Fruit fly (Drosophila melanogaster) whole organism, adult: ENCODE data around the gene CG45493.
"Not testable (repeated sequence)": the region's sequence is repeated elsewhere in the genome, so short reads cannot be mapped to it uniquely, and the experiment has no call there.

ENCODE experiments used
- CG11617 ChIP-seq: fragments of 200-800 bp; sonication (Bioruptor generic); optimal IDR thresholded peaks from 2 replicates; lab custom pipeline; 2017; ENCODE audit warnings: mild to moderate bottlenecking, missing biosample characterization, missing genetic modification reagents, missing genetic modification characterization
- CG12768 ChIP-seq: fragments of 200-800 bp; sonication (Bioruptor generic); optimal IDR thresholded peaks from 2 replicates; lab custom pipeline; 2017; ENCODE audit warnings: missing biosample characterization, missing genetic modification characterization, mild to moderate bottlenecking, moderate library complexity, missing genetic modification reagents
- CG1620 ChIP-seq: fragments of 200-800 bp; sonication (Bioruptor generic); optimal IDR thresholded peaks from 2 replicates; lab custom pipeline; 2016; ENCODE audit warnings: missing biosample characterization, missing genetic modification characterization
- CG33017 ChIP-seq: fragments of 200-800 bp; sonication (Bioruptor generic); optimal IDR thresholded peaks from 2 replicates; lab custom pipeline; 2018; ENCODE audit warnings: missing biosample characterization, mild to moderate bottlenecking, missing genetic modification characterization, moderate library complexity
- CG5204 ChIP-seq: fragments of 200-800 bp; sonication (Bioruptor generic); optimal IDR thresholded peaks from 2 replicates; lab custom pipeline; 2016; ENCODE audit warnings: missing biosample characterization, missing genetic modification characterization
- CG7045 ChIP-seq: fragments of 200-800 bp; sonication (Bioruptor generic); optimal IDR thresholded peaks from 2 replicates; lab custom pipeline; 2017; ENCODE audit warnings: missing biosample characterization, mild to moderate bottlenecking, missing genetic modification characterization
- CG7101 ChIP-seq: fragments of 200-800 bp; sonication (Bioruptor generic); optimal IDR thresholded peaks from 2 replicates; lab custom pipeline; 2018; ENCODE audit warnings: missing biosample characterization, mild to moderate bottlenecking, missing genetic modification characterization, moderate library complexity
- Clk ChIP-seq: fragments of 200-800 bp; sonication (Bioruptor generic); optimal IDR thresholded peaks from 2 replicates; lab custom pipeline; 2017; ENCODE audit warnings: missing biosample characterization, missing genetic modification characterization
- Hr96 ChIP-seq: fragments of 200-800 bp; sonication (Bioruptor generic); optimal IDR thresholded peaks from 2 replicates; lab custom pipeline; 2016; ENCODE audit warnings: missing biosample characterization, missing genetic modification characterization
- Mnt ChIP-seq: fragments of 200-800 bp; sonication (Bioruptor generic); optimal IDR thresholded peaks from 2 replicates; lab custom pipeline; 2016; ENCODE audit warnings: missing biosample characterization, mild to moderate bottlenecking, missing genetic modification characterization
- bab1 ChIP-seq: fragments of 200-800 bp; sonication (Bioruptor generic); optimal IDR thresholded peaks from 3 replicates; lab custom pipeline; 2019; ENCODE audit warnings: missing biosample characterization, mild to moderate bottlenecking, missing genetic modification characterization, moderate library complexity
- cic ChIP-seq: fragments of 200-800 bp; sonication (Bioruptor generic); optimal IDR thresholded peaks from 2 replicates; lab custom pipeline; 2017; ENCODE audit warnings: missing biosample characterization, mild to moderate bottlenecking, missing genetic modification characterization, moderate library complexity
- cnc ChIP-seq, 2 experiments: fragments of >200 bp; optimal IDR thresholded peaks; 2 replicates each; lab custom pipeline; 2017
- kay ChIP-seq: fragments of 200-800 bp; sonication (Bioruptor generic); peaks from one replicate; lab custom pipeline; 2016; ENCODE audit warnings: missing biosample characterization, missing genetic modification characterization, borderline replicate concordance
- ovo ChIP-seq: fragments of 200-800 bp; sonication (Bioruptor generic); optimal IDR thresholded peaks from 2 replicates; lab custom pipeline; 2016; ENCODE audit warnings: missing biosample characterization, missing genetic modification characterization
- pad ChIP-seq: fragments of 200-800 bp; sonication (Bioruptor generic); optimal IDR thresholded peaks from 3 replicates; lab custom pipeline; 2017; ENCODE audit warnings: missing biosample characterization, missing genetic modification characterization, mild to moderate bottlenecking, moderate library complexity, missing genetic modification reagents
- tj ChIP-seq: fragments of 200-800 bp; sonication (Bioruptor generic); optimal IDR thresholded peaks from 3 replicates; lab custom pipeline; 2017; ENCODE audit warnings: missing biosample characterization, mild to moderate bottlenecking, missing genetic modification characterization, moderate library complexity
- toe ChIP-seq: fragments of 200-800 bp; sonication (Bioruptor generic); optimal IDR thresholded peaks from 2 replicates; lab custom pipeline; 2016; ENCODE audit warnings: missing biosample characterization, missing genetic modification characterization

CG45493 gene

DNA sequence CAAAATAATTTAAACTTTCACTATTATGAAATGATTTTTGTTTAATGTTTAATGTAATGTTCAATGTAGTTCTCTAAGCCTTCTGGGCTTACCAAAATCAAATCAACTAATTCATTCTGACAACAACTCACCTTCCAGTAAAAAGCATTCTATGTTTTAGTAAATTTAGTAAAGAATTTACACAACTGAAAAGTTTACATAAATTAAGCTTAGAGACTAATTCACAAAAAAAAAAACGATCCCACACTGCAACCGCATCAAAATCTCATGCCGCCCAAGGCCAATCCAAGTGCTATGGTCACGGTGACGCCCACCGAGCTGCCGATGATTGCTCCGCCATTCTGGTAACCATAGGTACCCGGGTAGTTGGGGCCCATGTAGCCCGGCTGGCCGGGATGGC, 19.6 kb downstream of the CG45493 start, which contains the start of gene CG45489:
TSS of gene CG45489 (minus strand) at position 101 of the 400 bp plus-strand sequence.
- not testable (repeated sequence) for TF ChIP-seq CG1620 (GFP tag; lab: Kevin White, UChicago); CG11617; CG12768

DNA sequence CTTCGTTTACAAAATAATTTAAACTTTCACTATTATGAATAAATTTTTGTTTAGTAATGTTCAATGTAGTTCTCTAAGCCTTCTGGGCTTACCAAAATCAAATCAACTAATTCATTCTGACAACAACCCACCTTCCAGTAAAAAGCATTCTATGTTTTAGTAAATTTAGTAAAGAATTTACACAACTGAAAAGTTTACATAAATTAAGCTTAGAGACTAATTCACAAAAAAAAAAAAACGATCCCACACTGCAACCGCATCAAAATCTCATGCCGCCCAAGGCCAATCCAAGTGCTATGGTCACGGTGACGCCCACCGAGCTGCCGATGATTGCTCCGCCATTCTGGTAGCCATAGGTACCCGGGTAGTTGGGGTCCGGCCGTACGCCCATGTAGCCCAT, 28.3 kb downstream of the CG45493 start, which contains the start of gene CG45488:
TSS of gene CG45488 (minus strand) at position 101 of the 400 bp plus-strand sequence.
- not testable (repeated sequence) for TF ChIP-seq CG1620 (GFP tag; lab: Kevin White, UChicago); CG11617; CG12768

DNA sequence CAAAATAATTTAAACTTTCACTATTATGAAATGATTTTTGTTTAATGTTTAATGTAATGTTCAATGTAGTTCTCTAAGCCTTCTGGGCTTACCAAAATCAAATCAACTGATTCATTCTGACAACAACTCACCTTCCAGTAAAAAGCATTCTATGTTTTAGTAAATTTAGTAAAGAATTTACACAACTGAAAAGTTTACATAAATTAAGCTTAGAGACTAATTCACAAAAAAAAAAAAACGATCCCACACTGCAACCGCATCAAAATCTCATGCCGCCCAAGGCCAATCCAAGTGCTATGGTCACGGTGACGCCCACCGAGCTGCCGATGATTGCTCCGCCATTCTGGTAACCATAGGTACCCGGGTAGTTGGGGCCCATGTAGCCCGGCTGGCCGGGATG, 33.5 kb downstream of the CG45493 start, which contains the start of gene CG45487:
TSS of gene CG45487 (minus strand) at position 101 of the 400 bp plus-strand sequence.
- TF ChIP-seq pad, CG1620, Mnt (GFP tag; lab: Kevin White, UChicago): not testable (repeated sequence)

DNA sequence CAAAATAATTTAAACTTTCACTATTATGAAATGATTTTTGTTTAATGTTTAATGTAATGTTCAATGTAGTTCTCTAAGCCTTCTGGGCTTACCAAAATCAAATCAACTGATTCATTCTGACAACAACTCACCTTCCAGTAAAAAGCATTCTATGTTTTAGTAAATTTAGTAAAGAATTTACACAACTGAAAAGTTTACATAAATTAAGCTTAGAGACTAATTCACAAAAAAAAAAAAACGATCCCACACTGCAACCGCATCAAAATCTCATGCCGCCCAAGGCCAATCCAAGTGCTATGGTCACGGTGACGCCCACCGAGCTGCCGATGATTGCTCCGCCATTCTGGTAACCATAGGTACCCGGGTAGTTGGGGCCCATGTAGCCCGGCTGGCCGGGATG, 38.7 kb downstream of the CG45493 start, which contains the start of gene CG45486:
TSS of gene CG45486 (minus strand) at position 101 of the 400 bp plus-strand sequence.
- not testable (repeated sequence) for TF ChIP-seq Clk (GFP tag; lab: Kevin White, UChicago); toe (GFP tag; lab: Kevin White, UChicago); CG33017 (tag; lab: Kevin White, UChicago)

DNA sequence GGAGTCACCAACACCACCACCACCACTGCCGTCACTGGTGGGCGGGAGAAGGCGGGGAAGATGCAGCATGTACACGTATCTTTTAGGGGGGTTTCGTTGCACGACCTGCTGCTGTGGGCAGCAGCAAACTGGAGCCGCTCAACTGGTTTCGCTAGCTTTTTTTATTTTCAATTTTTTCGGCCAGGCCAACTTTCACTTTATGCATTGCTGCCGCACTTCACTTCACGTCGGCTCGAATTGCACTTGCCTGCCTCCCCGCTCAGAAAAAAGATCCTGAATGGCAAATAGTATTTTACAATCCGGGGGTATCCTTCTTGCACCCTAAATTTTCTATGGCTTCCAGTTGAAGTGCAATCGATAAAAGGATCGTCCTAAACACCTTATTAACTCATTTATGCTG, 48.7 kb downstream of the CG45493 start:
- TF ChIP-seq CG7045, result no peak
- TF ChIP-seq Mnt (GFP tag; lab: Kevin White, UChicago), result no peak
- no peak for TF ChIP-seq cnc (optimal IDR thresholded peaks at IDR 0.05; lab: Kevin White, UChicago)
- no peak for TF ChIP-seq bab1 (GFP tag; lab: Kevin White, UChicago)
- TF ChIP-seq CG7101, result no peak
- no peak for TF ChIP-seq CG12768
- TF ChIP-seq cic, result no peak
- no peak for TF ChIP-seq CG33017 (tag; lab: Kevin White, UChicago)
- no peak for TF ChIP-seq ovo
- TF ChIP-seq kay (GFP tag; lab: Kevin White, UChicago), result no peak
- no peak for TF ChIP-seq CG1620 (GFP tag; lab: Kevin White, UChicago)
- no peak for TF ChIP-seq Hr96
- TF ChIP-seq pad (GFP tag; lab: Kevin White, UChicago), result no peak
- TF ChIP-seq tj (GFP tag; lab: Kevin White, UChicago), result no peak
- TF ChIP-seq CG5204 (GFP tag; lab: Kevin White, UChicago), result no peak
- no peak for TF ChIP-seq Clk (GFP tag; lab: Kevin White, UChicago)
- TF ChIP-seq toe (GFP tag; lab: Kevin White, UChicago), result no peak
